Worm (Caenorhabditis elegans): ENCODE measurements around the gene kin-9.

DNA sequence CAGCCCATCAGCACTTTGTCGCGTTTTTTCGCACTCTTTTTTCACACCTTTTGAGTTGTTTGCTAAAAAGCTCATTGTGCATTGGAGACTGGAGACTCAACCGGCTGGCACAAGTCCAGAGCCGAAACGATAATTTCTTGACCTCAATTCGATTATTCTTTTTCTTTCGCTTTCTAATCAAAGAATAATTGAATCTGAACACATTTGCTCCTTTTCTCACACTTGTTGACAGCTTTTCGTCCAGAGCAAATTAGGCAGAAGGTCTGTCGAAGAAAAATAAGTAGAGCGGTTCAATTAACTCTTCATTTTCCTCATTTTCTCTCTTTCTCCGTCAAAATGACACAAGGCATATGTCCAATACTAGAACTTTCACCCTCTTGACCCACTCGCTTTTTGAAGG is 12.5 kb downstream of the kin-9 start:
- TF ChIP-seq nhr-237 (tag; optimal IDR thresholded peaks at IDR 0.05) (no peak), nhr-12 (tag; optimal IDR thresholded peaks at IDR 0.05) (no peak), lin-39 (tag; optimal IDR thresholded peaks at IDR 0.05) (no peak), lin-13 (GFP tag; optimal IDR thresholded peaks at IDR 0.05) (no peak), skn-1 (tag; optimal IDR thresholded peaks at IDR 0.05) (no peak), ceh-82 (tag; optimal IDR thresholded peaks at IDR 0.05) (no peak)

Data from whole organism, L2 larva.